Fruit fly (Drosophila melanogaster): Measurements from ENCODE around the gene Akt.

The Akt gene

DNA sequence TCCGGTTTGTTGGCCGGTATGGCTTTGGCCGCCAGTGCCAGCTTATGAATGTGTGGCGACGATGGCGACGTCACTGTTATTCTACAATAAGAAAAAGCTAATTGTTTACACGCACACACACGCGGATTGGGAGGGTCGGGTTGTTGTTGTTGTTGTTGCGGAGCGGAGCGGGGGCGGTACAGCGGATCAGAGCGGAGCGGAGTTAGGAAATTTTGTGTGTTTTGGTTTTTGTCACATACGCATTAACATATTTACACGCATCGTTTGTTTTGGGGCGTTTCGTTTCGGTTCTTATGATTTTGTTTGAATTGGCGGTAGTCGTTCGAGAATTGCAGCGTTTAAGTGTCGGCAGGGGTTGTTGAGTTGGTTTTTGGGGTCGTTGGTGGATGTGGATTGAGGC is 29.8 kb upstream of the Akt start:
- TF ChIP-seq Crg-1 (GFP tag; optimal IDR thresholded peaks at IDR 0.05): no peak
- no peak for TF ChIP-seq CG11617 (GFP tag; optimal IDR thresholded peaks at IDR 0.05)
- TF ChIP-seq Hr96 (GFP tag; optimal IDR thresholded peaks at IDR 0.05): no peak
- TF ChIP-seq CG12768 (GFP tag; optimal IDR thresholded peaks at IDR 0.05): no peak
- no peak for TF ChIP-seq bab1 (GFP tag; optimal IDR thresholded peaks at IDR 0.05)
- no peak for TF ChIP-seq CG7101 (tag; optimal IDR thresholded peaks at IDR 0.05)
- TF ChIP-seq CG5204 (GFP tag; optimal IDR thresholded peaks at IDR 0.05): no peak
- no peak for TF ChIP-seq cic (GFP tag; optimal IDR thresholded peaks at IDR 0.05)
- TF ChIP-seq CG7045 (GFP tag; optimal IDR thresholded peaks at IDR 0.05): no peak
- no peak for TF ChIP-seq kay (GFP tag; ENCODE audit: borderline replicate concordance)
- no peak for TF ChIP-seq pad (GFP tag; optimal IDR thresholded peaks at IDR 0.05)
- TF ChIP-seq CG14711 (tag; optimal IDR thresholded peaks at IDR 0.05): no peak
- no peak for TF ChIP-seq ovo (GFP tag; optimal IDR thresholded peaks at IDR 0.05)
- no peak for TF ChIP-seq Clk (GFP tag; optimal IDR thresholded peaks at IDR 0.05)
- no peak for TF ChIP-seq tj (GFP tag; optimal IDR thresholded peaks at IDR 0.05)
- no peak for TF ChIP-seq toe (GFP tag; optimal IDR thresholded peaks at IDR 0.05)
- TF ChIP-seq Mnt (GFP tag; optimal IDR thresholded peaks at IDR 0.05): no peak
- no peak for TF ChIP-seq CG1620 (GFP tag; optimal IDR thresholded peaks at IDR 0.05)

DNA sequence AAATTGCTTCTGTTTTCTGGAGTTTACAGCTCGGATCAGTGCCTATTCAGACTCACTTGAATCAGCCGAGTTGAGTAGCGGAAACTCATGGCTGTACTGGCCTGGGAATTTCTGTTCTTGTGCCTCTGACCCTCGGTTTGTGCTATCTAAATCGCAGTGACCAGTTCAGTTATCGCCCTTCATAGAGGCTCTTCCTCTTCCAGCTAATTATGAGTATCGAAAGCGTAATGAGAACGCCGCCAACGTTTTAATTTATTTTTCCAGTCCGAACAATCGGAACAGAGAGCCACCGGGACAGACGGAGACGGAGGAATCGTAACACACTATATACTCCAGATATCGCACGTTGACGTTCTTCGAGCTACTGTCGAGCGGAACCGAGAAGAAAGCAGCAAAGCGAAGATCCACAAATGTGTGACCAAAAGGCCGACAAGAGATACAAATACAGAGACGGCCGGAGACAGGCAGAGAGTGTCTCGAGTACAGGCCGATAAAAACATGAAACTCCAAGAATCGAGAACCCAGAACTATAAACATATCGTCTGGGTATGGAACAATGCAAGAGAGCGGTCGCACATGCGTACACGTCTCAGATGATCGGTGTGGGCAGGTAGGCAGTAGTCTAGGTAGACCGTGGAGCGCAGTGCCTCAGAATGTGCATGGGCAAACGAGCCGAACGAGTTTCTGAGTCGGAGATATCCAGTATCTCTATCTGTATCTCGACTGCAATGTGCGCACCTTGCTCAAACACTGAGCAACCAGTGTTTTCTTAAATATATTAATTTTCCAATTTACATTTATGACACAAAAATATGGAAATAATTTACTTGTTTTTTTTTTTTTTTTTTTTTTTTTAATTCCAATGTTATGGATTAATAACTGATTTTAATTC is 27.1 kb upstream of the Akt start:
- TF ChIP-seq CG11617 (GFP tag; optimal IDR thresholded peaks at IDR 0.05) (no peak), CG5204 (GFP tag; optimal IDR thresholded peaks at IDR 0.05) (peak; percentile 5)

DNA sequence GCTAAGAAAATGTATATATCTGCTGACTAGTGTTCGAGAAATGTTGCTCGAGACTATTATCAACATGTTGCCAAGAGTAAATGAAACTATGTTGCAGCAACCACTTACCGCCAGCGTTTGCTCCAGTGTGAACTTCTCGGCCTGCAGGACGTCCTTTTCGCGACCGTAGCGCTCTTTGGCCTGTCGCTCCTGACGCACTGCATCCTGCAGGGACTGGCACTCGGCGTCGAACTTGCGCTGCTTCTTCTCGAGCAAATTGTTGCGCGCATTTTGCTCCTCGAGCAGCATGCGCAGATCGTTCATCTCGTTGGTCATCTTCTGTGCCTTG is 26.5 kb upstream of the Akt start:
- no peak for TF ChIP-seq cic (GFP tag; optimal IDR thresholded peaks at IDR 0.05)
- TF ChIP-seq Crg-1 (GFP tag; optimal IDR thresholded peaks at IDR 0.05): no peak
- no peak for TF ChIP-seq kay (GFP tag; ENCODE audit: borderline replicate concordance)
- TF ChIP-seq cnc (optimal IDR thresholded peaks at IDR 0.05): no peak
- TF ChIP-seq bab1 (GFP tag; optimal IDR thresholded peaks at IDR 0.05): no peak
- no peak for TF ChIP-seq CG14711 (tag; optimal IDR thresholded peaks at IDR 0.05)
- no peak for TF ChIP-seq CG33017 (tag; optimal IDR thresholded peaks at IDR 0.05)

DNA sequence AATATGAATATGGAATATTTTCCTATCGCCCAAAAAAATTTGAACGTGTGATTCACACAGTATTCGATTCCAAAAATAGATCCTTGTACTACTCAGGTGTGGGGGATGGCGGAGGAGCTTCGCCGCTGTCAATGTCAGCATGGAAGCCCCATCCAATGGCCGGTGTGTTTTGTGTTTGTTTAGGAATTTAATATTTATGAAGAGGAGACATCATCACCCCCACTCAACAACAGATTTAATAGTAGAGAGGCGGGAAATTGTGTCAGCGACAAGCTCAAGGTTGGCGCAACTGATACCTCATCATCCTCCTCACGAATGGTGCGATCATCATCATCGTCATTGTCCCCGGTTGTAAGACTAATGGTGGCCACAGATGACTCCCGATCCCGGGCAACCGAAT is 24.9 kb upstream of the Akt start:
- TF ChIP-seq kay (GFP tag; ENCODE audit: borderline replicate concordance) (no peak), cnc (optimal IDR thresholded peaks at IDR 0.05) (no peak), CG14711 (tag; optimal IDR thresholded peaks at IDR 0.05) (no peak), pad (GFP tag; optimal IDR thresholded peaks at IDR 0.05) (no peak), CG33017 (tag; optimal IDR thresholded peaks at IDR 0.05) (no peak), bab1 (GFP tag; optimal IDR thresholded peaks at IDR 0.05) (no peak), CG7101 (tag; optimal IDR thresholded peaks at IDR 0.05) (no peak), CG5204 (GFP tag; optimal IDR thresholded peaks at IDR 0.05) (no peak), Crg-1 (GFP tag; optimal IDR thresholded peaks at IDR 0.05) (no peak), CG7045 (GFP tag; optimal IDR thresholded peaks at IDR 0.05) (no peak), CG11617 (GFP tag; optimal IDR thresholded peaks at IDR 0.05) (no peak), toe (GFP tag; optimal IDR thresholded peaks at IDR 0.05) (no peak), tj (GFP tag; optimal IDR thresholded peaks at IDR 0.05) (no peak), Clk (GFP tag; optimal IDR thresholded peaks at IDR 0.05) (no peak), cic (GFP tag; optimal IDR thresholded peaks at IDR 0.05) (no peak)

DNA sequence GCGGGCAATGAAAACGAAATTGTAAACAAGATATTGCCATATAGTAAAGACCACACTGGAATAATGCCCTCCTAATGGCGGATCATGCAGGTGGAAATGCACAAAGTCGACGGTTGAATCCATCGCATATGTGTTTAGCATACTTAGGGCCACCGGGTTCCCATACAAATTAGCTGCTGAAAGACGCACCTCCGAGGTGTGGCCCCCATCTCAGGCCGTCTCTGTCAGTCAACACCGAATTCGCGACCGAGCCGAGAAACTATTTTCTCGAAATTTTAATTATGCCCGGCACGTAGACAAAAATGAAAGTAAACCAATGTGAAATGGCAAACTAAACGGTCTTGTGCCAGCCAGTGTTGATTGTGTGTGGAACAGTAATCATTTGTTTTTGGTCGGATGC is 20.8 kb upstream of the Akt start:
- no peak for TF ChIP-seq CG11617 (GFP tag; optimal IDR thresholded peaks at IDR 0.05)
- no peak for TF ChIP-seq CG33017 (tag; optimal IDR thresholded peaks at IDR 0.05)
- no peak for TF ChIP-seq cnc (optimal IDR thresholded peaks at IDR 0.05)
- TF ChIP-seq CG5204 (GFP tag; optimal IDR thresholded peaks at IDR 0.05): no peak
- TF ChIP-seq CG1620 (GFP tag; optimal IDR thresholded peaks at IDR 0.05): no peak
- TF ChIP-seq cic (GFP tag; optimal IDR thresholded peaks at IDR 0.05): no peak
- no peak for TF ChIP-seq CG7045 (GFP tag; optimal IDR thresholded peaks at IDR 0.05)
- no peak for TF ChIP-seq CG14711 (tag; optimal IDR thresholded peaks at IDR 0.05)
- TF ChIP-seq ovo (GFP tag; optimal IDR thresholded peaks at IDR 0.05): no peak
- TF ChIP-seq CG12768 (GFP tag; optimal IDR thresholded peaks at IDR 0.05): no peak
- no peak for TF ChIP-seq bab1 (GFP tag; optimal IDR thresholded peaks at IDR 0.05)

DNA sequence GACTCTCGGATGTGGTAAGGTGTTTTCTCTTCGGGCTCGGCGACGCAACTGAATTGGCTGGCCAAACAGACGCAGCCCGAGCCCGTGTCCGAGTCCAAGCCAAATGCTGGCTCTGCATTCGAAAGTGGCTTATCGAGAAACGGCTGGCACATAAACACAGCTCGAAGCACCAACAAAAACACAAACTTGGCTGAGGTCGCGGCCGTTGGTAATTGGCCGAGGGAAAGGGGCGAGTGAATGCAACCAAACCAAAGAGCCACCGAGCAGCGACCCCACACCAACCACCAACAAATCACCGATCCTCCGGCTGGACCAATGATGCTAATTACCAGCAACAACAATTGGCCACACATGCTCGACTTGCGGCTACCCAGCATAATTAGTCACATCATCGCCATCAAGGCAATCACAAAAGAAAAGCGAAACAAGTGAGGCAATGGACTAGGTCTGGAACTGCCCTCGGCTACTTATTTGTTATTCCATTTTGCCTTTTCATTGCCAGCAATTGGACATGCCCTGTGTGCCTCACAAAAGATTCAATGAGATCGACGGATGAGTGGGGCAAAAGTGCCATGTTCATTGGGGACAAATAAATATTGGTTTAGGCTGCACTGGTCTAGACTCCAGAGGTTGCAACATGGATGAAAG is 18.0 kb upstream of the Akt start, which contains the start of gene CG32855:
Gene CG32855, minus strand, starts transcription at position 51 of the 648 bp plus-strand sequence.
- TF ChIP-seq toe (GFP tag; optimal IDR thresholded peaks at IDR 0.05) (no peak), CG33017 (tag; optimal IDR thresholded peaks at IDR 0.05) (no peak), CG11617 (GFP tag; optimal IDR thresholded peaks at IDR 0.05) (no peak), CG7101 (tag; optimal IDR thresholded peaks at IDR 0.05) (no peak), pad (GFP tag; optimal IDR thresholded peaks at IDR 0.05) (no peak), CG12768 (GFP tag; optimal IDR thresholded peaks at IDR 0.05) (no peak), bab1 (GFP tag; optimal IDR thresholded peaks at IDR 0.05) (no peak), Clk (GFP tag; optimal IDR thresholded peaks at IDR 0.05) (no peak), CG7045 (GFP tag; optimal IDR thresholded peaks at IDR 0.05) (no peak), kay (GFP tag; ENCODE audit: borderline replicate concordance) (no peak), Mnt (GFP tag; optimal IDR thresholded peaks at IDR 0.05) (no peak), cnc (optimal IDR thresholded peaks at IDR 0.05) (no peak), cic (GFP tag; optimal IDR thresholded peaks at IDR 0.05) (no peak), CG14711 (tag; optimal IDR thresholded peaks at IDR 0.05) (no peak), CG1620 (GFP tag; optimal IDR thresholded peaks at IDR 0.05) (no peak)

Measured in whole organism, adult.